Fruit fly (Drosophila melanogaster) whole organism, pupa: ENCODE results near the gene betaCOP.
A peak's percentile ranks its signal among the peaks of the same experiment; 100 is the strongest.

Experiments
- CG10348 ChIP-seq: fragments of 200-800 bp; sonication (Bioruptor generic); IDR thresholded peaks from 2 replicates; pipeline ENCODE4 v1.3.6; 2022; ENCODE audit warnings: missing biosample characterization, missing genetic modification characterization
- CG13204 ChIP-seq: fragments of 200-800 bp; sonication (Bioruptor generic); optimal IDR thresholded peaks from 2 replicates; lab custom pipeline; 2018; ENCODE audit warnings: missing biosample characterization, mild to moderate bottlenecking, missing genetic modification characterization, moderate library complexity
- CG14655 ChIP-seq: fragments of 200-800 bp; sonication (Bioruptor generic); optimal IDR thresholded peaks from 3 replicates; lab custom pipeline; 2017; ENCODE audit warnings: mild to moderate bottlenecking, missing biosample characterization, missing genetic modification reagents, missing genetic modification characterization
- CG15710 ChIP-seq: fragments of 200-800 bp; sonication (Bioruptor generic); optimal IDR thresholded peaks from 2 replicates; lab custom pipeline; 2018; ENCODE audit warnings: missing biosample characterization, mild to moderate bottlenecking, missing genetic modification characterization, moderate library complexity
- CG17806 ChIP-seq: fragments of 200-800 bp; sonication (Bioruptor generic); optimal IDR thresholded peaks from 2 replicates; lab custom pipeline; 2018; ENCODE audit warnings: missing biosample characterization, mild to moderate bottlenecking, missing genetic modification characterization, moderate library complexity
- CG8159 ChIP-seq: fragments of 200-800 bp; sonication (Bioruptor generic); optimal IDR thresholded peaks from 3 replicates; lab custom pipeline; 2018; ENCODE audit warnings: missing biosample characterization, mild to moderate bottlenecking, missing genetic modification characterization, moderate library complexity
- D1 ChIP-seq: fragments of 200-800 bp; sonication (Bioruptor generic); optimal IDR thresholded peaks from 2 replicates; lab custom pipeline; 2018; ENCODE audit warnings: missing biosample characterization, mild to moderate bottlenecking, missing genetic modification characterization, moderate library complexity
- EcR ChIP-seq: fragments of 200-800 bp; sonication (Bioruptor generic); optimal IDR thresholded peaks from 3 replicates; lab custom pipeline; 2019; ENCODE audit warnings: missing biosample characterization, missing genetic modification characterization, mild to moderate bottlenecking, moderate library complexity, missing genetic modification reagents
- Ets98B ChIP-seq: fragments of 200-800 bp; sonication (Bioruptor generic); IDR thresholded peaks from 2 replicates; pipeline ENCODE4 v1.3.6; 2022; ENCODE audit warnings: missing biosample characterization, missing genetic modification characterization
- Pif1A ChIP-seq: fragments of 200-800 bp; sonication (Bioruptor generic); optimal IDR thresholded peaks from 3 replicates; lab custom pipeline; 2016; ENCODE audit warnings: missing biosample characterization, missing genetic modification characterization
- Pif1B ChIP-seq: fragments of 200-800 bp; sonication (Bioruptor generic); optimal IDR thresholded peaks from 3 replicates; lab custom pipeline; 2016; ENCODE audit warnings: missing biosample characterization, missing genetic modification characterization
- Snoo ChIP-seq: fragments of 200-800 bp; sonication (Bioruptor generic); optimal IDR thresholded peaks from 3 replicates; lab custom pipeline; 2017; ENCODE audit warnings: missing biosample characterization, mild to moderate bottlenecking, missing genetic modification characterization, inconsistent platforms
- gl ChIP-seq: fragments of 200-800 bp; sonication (Bioruptor generic); optimal IDR thresholded peaks from 2 replicates; lab custom pipeline; 2018; ENCODE audit warnings: missing biosample characterization, mild to moderate bottlenecking, missing genetic modification characterization

DNA sequence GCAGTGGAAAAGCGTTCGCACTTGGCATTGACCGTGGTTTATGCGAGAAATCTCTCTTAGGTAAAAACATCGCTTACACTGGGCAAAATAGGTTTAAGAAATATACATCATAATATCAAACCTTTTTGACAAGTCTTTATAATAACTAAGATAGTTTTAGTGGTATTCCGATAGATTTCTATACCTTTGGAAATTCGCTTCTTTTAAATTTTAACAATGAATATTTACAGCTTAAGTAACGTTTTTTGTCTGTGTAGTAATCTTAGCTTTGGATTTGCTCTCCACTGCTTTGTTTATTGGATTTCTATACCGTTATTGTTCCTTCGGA lies 22.3 kb upstream of the betaCOP start:
- TF ChIP-seq gl (tag; lab: Kevin White, UChicago) (no peak), CG17806 (no peak), D1 (tag; lab: Kevin White, UChicago) (no peak), Pif1A (no peak), Snoo (no peak), CG14655 (GFP tag; lab: Kevin White, UChicago) (no peak), CG10348 (GFP tag; lab: Robert Waterston, UW) (no peak), CG8159 (tag; lab: Kevin White, UChicago) (peak; percentile 5), CG13204 (no peak), CG15710 (peak; percentile 30), EcR (GFP tag; lab: Kevin White, UChicago) (no peak), Ets98B (GFP tag; lab: Robert Waterston, UW) (peak; percentile 26), Pif1B (GFP tag; lab: Kevin White, UChicago) (no peak)
